Worm (Caenorhabditis elegans) whole organism, L3 larva: ENCODE measurements around the gene F10C2.4.

Experiments
- daf-12 ChIP-seq: fragments of 150-350 bp; optimal IDR thresholded peaks from 2 replicates; lab custom pipeline; 2014; ENCODE audit warnings: missing biosample characterization, missing genetic modification reagents, missing genetic modification characterization
- elt-2 ChIP-seq: sonication (generic microtip); optimal IDR thresholded peaks from 2 replicates; lab custom pipeline; 2016; ENCODE audit warnings: missing genetic modification reagents, mild to moderate bottlenecking, missing genetic modification characterization, missing compliant biosample characterization
- fkh-10 ChIP-seq: sonication (generic microtip); optimal IDR thresholded peaks from 2 replicates; lab custom pipeline; 2017; ENCODE audit warnings: missing biosample characterization, missing genetic modification reagents, missing genetic modification characterization
- nfya-1 ChIP-seq: sonication (generic microtip); optimal IDR thresholded peaks from 2 replicates; lab custom pipeline; 2017; ENCODE audit warnings: missing genetic modification characterization, mild to moderate bottlenecking, missing compliant biosample characterization, antibody characterized with exemption, moderate library complexity; ENCODE audit not compliant: insufficient read depth
- nhr-77 ChIP-seq: fragments of 150-350 bp; optimal IDR thresholded peaks from 2 replicates; lab custom pipeline; 2014; ENCODE audit warnings: missing biosample characterization, missing genetic modification characterization

DNA sequence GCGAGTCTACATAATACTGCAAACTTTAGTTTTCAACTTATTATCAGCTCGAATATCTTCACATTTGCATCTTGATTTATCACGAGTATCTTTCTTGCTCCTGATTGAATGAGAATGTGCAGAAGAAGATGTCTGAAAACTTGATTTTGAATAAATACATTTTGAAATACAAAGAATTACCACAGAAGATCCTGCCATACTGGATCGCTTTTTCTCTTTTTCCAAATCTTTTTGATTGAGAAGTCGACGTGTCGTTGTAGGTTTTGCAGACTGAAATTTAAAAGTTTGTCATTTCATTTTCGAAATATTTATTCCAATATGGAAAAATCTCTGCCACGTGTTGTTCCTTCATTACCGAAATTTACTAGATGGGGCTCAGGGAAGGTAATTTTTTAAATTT is 45.5 kb upstream of the F10C2.4 start, which contains the start of gene C52E4.12:
- TF ChIP-seq fkh-10 (GFP tag; lab: Kevin White, UChicago), result no peak
- no peak for TF ChIP-seq nhr-77 (tag; lab: Kevin White, UChicago)
- TF ChIP-seq elt-2, result no peak
- no peak for TF ChIP-seq nfya-1
- no peak for TF ChIP-seq daf-12 (tag; lab: Kevin White, UChicago)
